Fruit fly (Drosophila melanogaster) whole organism, wandering third instar larva: ENCODE data around the gene CG33288.
A peak's percentile ranks its signal among the peaks of the same experiment; 100 is the strongest.

Experiments used
- Abd-B ChIP-seq: fragments of >200 bp; optimal IDR thresholded peaks from 2 replicates; lab custom pipeline; 2017; ENCODE audit warnings: missing biosample characterization, missing genetic modification characterization
- CG32264 ChIP-seq: fragments of 200-800 bp; sonication (Bioruptor generic); optimal IDR thresholded peaks from 2 replicates; lab custom pipeline; 2016; ENCODE audit warnings: missing biosample characterization, missing genetic modification characterization
- CrebA ChIP-seq: fragments of 200-800 bp; sonication (Bioruptor generic); optimal IDR thresholded peaks from 2 replicates; lab custom pipeline; 2016; ENCODE audit warnings: missing biosample characterization, mild to moderate bottlenecking, missing genetic modification characterization, borderline replicate concordance
- Dfd ChIP-seq: fragments of >200 bp; optimal IDR thresholded peaks from 2 replicates; lab custom pipeline; 2017; ENCODE audit warnings: missing biosample characterization, missing genetic modification characterization
- HLH106 ChIP-seq: fragments of 200-800 bp; optimal IDR thresholded peaks from 3 replicates; lab custom pipeline; 2019; ENCODE audit warnings: missing biosample characterization, mild to moderate bottlenecking, missing genetic modification characterization, moderate library complexity
- Hnf4 ChIP-seq: fragments of 200-800 bp; sonication (Bioruptor generic); optimal IDR thresholded peaks from 2 replicates; lab custom pipeline; 2016; ENCODE audit warnings: missing biosample characterization, mild to moderate bottlenecking, missing genetic modification characterization
- Hr78 ChIP-seq: fragments of >200 bp; optimal IDR thresholded peaks from 2 replicates; lab custom pipeline; 2017; ENCODE audit warnings: missing biosample characterization, missing genetic modification characterization
- Hr83 ChIP-seq: fragments of 200-300 bp; sonication (Bioruptor generic); optimal IDR thresholded peaks from 2 replicates; lab custom pipeline; 2016; ENCODE audit warnings: missing biosample characterization, mild to moderate bottlenecking, missing genetic modification characterization, moderate library complexity; ENCODE audit not compliant: poor library complexity, severe bottlenecking
- Jra ChIP-seq: sonication (Bioruptor generic); optimal IDR thresholded peaks from 2 replicates; lab custom pipeline; 2016; ENCODE audit warnings: missing biosample characterization, missing genetic modification characterization
- Myc ChIP-seq: fragments of >200 bp; optimal IDR thresholded peaks from 2 replicates; lab custom pipeline; 2017
- OdsH ChIP-seq: fragments of 200-800 bp; sonication (Bioruptor generic); optimal IDR thresholded peaks from 2 replicates; lab custom pipeline; 2016; ENCODE audit warnings: missing biosample characterization, mild to moderate bottlenecking, missing genetic modification characterization
- Rel ChIP-seq, 2 experiments: fragments of 200-800 bp; sonication (Bioruptor generic) in 1 of 2; optimal IDR thresholded peaks; 2 replicates in 1 of 2; 3 replicates in 1 of 2; lab custom pipeline; 2016 to 2019; ENCODE audit warnings: mild to moderate bottlenecking in 2 of 2, missing biosample characterization in 2 of 2, missing genetic modification characterization in 2 of 2, moderate library complexity in 1 of 2
- Vsx2 ChIP-seq: fragments of 200-300, 225-300 bp; sonication (Bioruptor generic); optimal IDR thresholded peaks from 2 replicates; lab custom pipeline; 2018; ENCODE audit warnings: missing biosample characterization, missing genetic modification characterization; ENCODE audit not compliant: partially characterized antibody
- br ChIP-seq: fragments of 200-800 bp; sonication (Bioruptor generic); optimal IDR thresholded peaks from 2 replicates; lab custom pipeline; 2016; ENCODE audit warnings: missing biosample characterization, missing genetic modification characterization
- brk ChIP-seq: fragments of 200-800 bp; sonication (Bioruptor generic); optimal IDR thresholded peaks from 2 replicates; lab custom pipeline; 2016; ENCODE audit warnings: missing biosample characterization, mild to moderate bottlenecking, missing genetic modification characterization
- dl ChIP-seq, 2 experiments: fragments of 175-275, 200-275 bp in 1 of 2; fragments of 200-275 bp in 1 of 2; sonication (Bioruptor generic); optimal IDR thresholded peaks; lab custom pipeline; 2018; ENCODE audit warnings: mild to moderate bottlenecking in 2 of 2, missing biosample characterization in 2 of 2, missing genetic modification characterization in 2 of 2, moderate library complexity in 2 of 2; ENCODE audit not compliant: partially characterized antibody in 2 of 2, insufficient read depth in 1 of 2
- dmrt93B ChIP-seq: fragments of 200-800 bp; sonication (Bioruptor generic); optimal IDR thresholded peaks from 2 replicates; lab custom pipeline; 2018; ENCODE audit warnings: missing biosample characterization, mild to moderate bottlenecking, missing genetic modification characterization
- dsf ChIP-seq: sonication (Bioruptor generic); optimal IDR thresholded peaks from 2 replicates; lab custom pipeline; 2016; ENCODE audit warnings: missing biosample characterization, missing genetic modification characterization, borderline replicate concordance
- ey ChIP-seq: fragments of 200-800 bp; sonication (Bioruptor generic); optimal IDR thresholded peaks from 2 replicates; lab custom pipeline; 2016; ENCODE audit warnings: missing biosample characterization, missing genetic modification characterization
- foxo ChIP-seq, 2 experiments: fragments of 200-800 bp; sonication (Bioruptor generic); optimal IDR thresholded peaks; 2 replicates in 1 of 2; 3 replicates in 1 of 2; lab custom pipeline; 2016 to 2017; ENCODE audit warnings: missing biosample characterization in 2 of 2, missing genetic modification characterization in 2 of 2
- fru ChIP-seq: fragments of 200-800 bp; sonication (Bioruptor generic); optimal IDR thresholded peaks from 3 replicates; lab custom pipeline; 2016; ENCODE audit warnings: missing biosample characterization, mild to moderate bottlenecking, missing genetic modification characterization
- h ChIP-seq: fragments of 200-800 bp; sonication (Bioruptor generic); optimal IDR thresholded peaks from 3 replicates; lab custom pipeline; 2016; ENCODE audit warnings: missing biosample characterization, mild to moderate bottlenecking, missing genetic modification characterization
- jim ChIP-seq: fragments of 175-275, 200-325 bp; sonication (Bioruptor generic); optimal IDR thresholded peaks from 2 replicates; lab custom pipeline; 2016; ENCODE audit warnings: missing biosample characterization, mild to moderate bottlenecking, missing genetic modification characterization
- pan ChIP-seq: fragments of >200 bp; optimal IDR thresholded peaks from 2 replicates; lab custom pipeline; 2017
- psq ChIP-seq: fragments of 200-800 bp; sonication (Bioruptor generic); optimal IDR thresholded peaks from 3 replicates; lab custom pipeline; 2017; ENCODE audit warnings: missing biosample characterization, mild to moderate bottlenecking, missing genetic modification characterization, moderate library complexity
- rgr ChIP-seq: fragments of 200-800 bp; sonication (Bioruptor generic); optimal IDR thresholded peaks from 3 replicates; lab custom pipeline; 2016; ENCODE audit warnings: missing biosample characterization, mild to moderate bottlenecking, missing genetic modification characterization
- sv ChIP-seq: fragments of 200-800 bp; sonication (Bioruptor generic); optimal IDR thresholded peaks from 3 replicates; lab custom pipeline; 2016; ENCODE audit warnings: missing biosample characterization, missing genetic modification characterization
- usp ChIP-seq: fragments of >200 bp; optimal IDR thresholded peaks from 2 replicates; lab custom pipeline; 2017; ENCODE audit warnings: missing biosample characterization, missing genetic modification characterization
- woc ChIP-seq: sonication (Bioruptor generic); optimal IDR thresholded peaks from 2 replicates; lab custom pipeline; 2016; ENCODE audit warnings: missing biosample characterization, mild to moderate bottlenecking, missing genetic modification characterization

CG33288 gene

dm6 chr3L:21382158-21382610, 45.4 kb upstream of the CG33288 start, which contains the start of gene rgn (continued):
- TF ChIP-seq dsf (GFP tag; lab: Kevin White, UChicago) (no peak), pan (lab: Kevin White, UChicago) (no peak), rgr (GFP tag; lab: Kevin White, UChicago) (peak; percentile 83), woc (GFP tag; lab: Kevin White, UChicago) (peak; percentile 65), OdsH (peak; percentile 81), brk (GFP tag; lab: Kevin White, UChicago) (peak; percentile 3), sv (GFP tag; lab: Kevin White, UChicago) (no peak), br (GFP tag; lab: Kevin White, UChicago) (peak; percentile 29), Hr83 (GFP tag; lab: Kevin White, UChicago) (peak; percentile 53), Jra (GFP tag; lab: Kevin White, UChicago) (peak; percentile 8), ey (peak; percentile 66)
- TF ChIP-seq, all 38 proteins: peak for 22

- TF ChIP-seq dl (GFP tag; optimal IDR thresholded peaks at IDR 0.05; lab: Kevin White, UChicago; ENCODE audit: insufficient read depth in 1 of 2, partially characterized antibody in 2 of 2), result no peak
- peak in 1 of 2 experiments; percentile 1 for TF ChIP-seq foxo (GFP tag; optimal IDR thresholded peaks at IDR 0.05; lab: Kevin White, UChicago)
Measured at dm6 chr3L:21383440-21383839, 44.1 kb upstream of the CG33288 start.

dm6 chr3L:21385699-21386098, 41.9 kb upstream of the CG33288 start:
- TF ChIP-seq Myc (lab: Kevin White, UChicago) (no peak), Jra (GFP tag; lab: Kevin White, UChicago) (no peak), CrebA (GFP tag; lab: Kevin White, UChicago) (no peak), psq (no peak), dmrt93B (no peak), usp (GFP tag; lab: Kevin White, UChicago) (no peak), Rel (GFP tag; optimal IDR thresholded peaks at IDR 0.05; lab: Kevin White, UChicago) (no peak), Rel (tag; optimal IDR thresholded peaks at IDR 0.05; lab: Kevin White, UChicago) (no peak), Hr78 (GFP tag; lab: Kevin White, UChicago) (no peak), h (GFP tag; lab: Kevin White, UChicago) (peak; percentile 26), rgr (GFP tag; lab: Kevin White, UChicago) (peak; percentile 42), foxo (GFP tag; optimal IDR thresholded peaks at IDR 0.05; lab: Kevin White, UChicago) (peak in 1 of 2 experiments; percentile 52), HLH106 (tag; lab: Kevin White, UChicago) (peak; percentile 33), CG32264 (GFP tag; lab: Kevin White, UChicago) (no peak), br (GFP tag; lab: Kevin White, UChicago) (no peak), fru (peak; percentile 28), Hnf4 (no peak), sv (GFP tag; lab: Kevin White, UChicago) (no peak), OdsH (peak; percentile 21)

dm6 chr3L:21386917-21387316, 40.7 kb upstream of the CG33288 start:
- TF ChIP-seq Jra (GFP tag; lab: Kevin White, UChicago), result no peak
- no peak for TF ChIP-seq Abd-B (GFP tag; lab: Kevin White, UChicago)
- no peak for TF ChIP-seq Vsx2
- no peak for TF ChIP-seq pan (lab: Kevin White, UChicago)
- no peak for TF ChIP-seq fru
- TF ChIP-seq dmrt93B, result no peak
- no peak for TF ChIP-seq HLH106 (tag; lab: Kevin White, UChicago)
- no peak for TF ChIP-seq Hr78 (GFP tag; lab: Kevin White, UChicago)
- TF ChIP-seq CG32264 (GFP tag; lab: Kevin White, UChicago), result no peak
- no peak for TF ChIP-seq CrebA (GFP tag; lab: Kevin White, UChicago)
- TF ChIP-seq OdsH, result no peak

- TF ChIP-seq dl (GFP tag; optimal IDR thresholded peaks at IDR 0.05; lab: Kevin White, UChicago; ENCODE audit: insufficient read depth in 1 of 2, partially characterized antibody in 2 of 2) (no peak), Dfd (GFP tag; lab: Kevin White, UChicago) (peak; percentile 0)
Measured at dm6 chr3L:21388824-21389223, 38.8 kb upstream of the CG33288 start.

- peak; percentile 9 for TF ChIP-seq fru
- TF ChIP-seq CrebA (GFP tag; lab: Kevin White, UChicago), result peak; percentile 39
- TF ChIP-seq Vsx2, result no peak
- peak; percentile 17 for TF ChIP-seq jim (GFP tag; lab: Kevin White, UChicago)
- peak; percentile 20 for TF ChIP-seq psq
Measured at dm6 chr3L:21389758-21390157, 37.8 kb upstream of the CG33288 start.
